Fruit fly (Drosophila melanogaster) whole organism, pupa: ENCODE measurements around the gene CG32808.

Source experiments
- CG12605 ChIP-seq: fragments of 200-800 bp; sonication (Bioruptor generic); IDR thresholded peaks from 2 replicates; pipeline ENCODE4 v1.3.6; 2022; ENCODE audit warnings: missing biosample characterization, missing genetic modification characterization
- CG13204 ChIP-seq: fragments of 200-800 bp; sonication (Bioruptor generic); optimal IDR thresholded peaks from 2 replicates; lab custom pipeline; 2018; ENCODE audit warnings: missing biosample characterization, mild to moderate bottlenecking, missing genetic modification characterization, moderate library complexity
- CG17806 ChIP-seq: fragments of 200-800 bp; sonication (Bioruptor generic); optimal IDR thresholded peaks from 2 replicates; lab custom pipeline; 2018; ENCODE audit warnings: missing biosample characterization, mild to moderate bottlenecking, missing genetic modification characterization, moderate library complexity
- CG32121 ChIP-seq: fragments of 200-800 bp; sonication (Bioruptor generic); IDR thresholded peaks from 2 replicates; pipeline ENCODE4 v1.3.6; 2022; ENCODE audit warnings: missing biosample characterization, missing genetic modification characterization
- CG34367 ChIP-seq: fragments of 200-800 bp; sonication (Bioruptor generic); optimal IDR thresholded peaks from 2 replicates; lab custom pipeline; 2018; ENCODE audit warnings: missing biosample characterization, mild to moderate bottlenecking, missing genetic modification characterization
- CG8159 ChIP-seq: fragments of 200-800 bp; sonication (Bioruptor generic); optimal IDR thresholded peaks from 3 replicates; lab custom pipeline; 2018; ENCODE audit warnings: missing biosample characterization, mild to moderate bottlenecking, missing genetic modification characterization, moderate library complexity
- CG8301 ChIP-seq: fragments of 200-800 bp; sonication (Bioruptor generic); optimal IDR thresholded peaks from 2 replicates; lab custom pipeline; 2018; ENCODE audit warnings: missing biosample characterization, mild to moderate bottlenecking, missing genetic modification characterization
- CG9948 ChIP-seq: fragments of 200-800 bp; sonication (Bioruptor generic); optimal IDR thresholded peaks from 2 replicates; lab custom pipeline; 2018; ENCODE audit warnings: missing biosample characterization, mild to moderate bottlenecking, missing genetic modification characterization, moderate library complexity
- Ets98B ChIP-seq: fragments of 200-800 bp; sonication (Bioruptor generic); IDR thresholded peaks from 2 replicates; pipeline ENCODE4 v1.3.6; 2022; ENCODE audit warnings: missing biosample characterization, missing genetic modification characterization
- Pif1B ChIP-seq: fragments of 200-800 bp; sonication (Bioruptor generic); optimal IDR thresholded peaks from 3 replicates; lab custom pipeline; 2016; ENCODE audit warnings: missing biosample characterization, missing genetic modification characterization
- fd96Ca ChIP-seq: fragments of 200-800 bp; sonication (Bioruptor generic); IDR thresholded peaks from 3 replicates; pipeline ENCODE4 v1.3.6; 2022; ENCODE audit warnings: missing biosample characterization, missing genetic modification characterization
- gl ChIP-seq: fragments of 200-800 bp; sonication (Bioruptor generic); optimal IDR thresholded peaks from 2 replicates; lab custom pipeline; 2018; ENCODE audit warnings: missing biosample characterization, mild to moderate bottlenecking, missing genetic modification characterization

DNA sequence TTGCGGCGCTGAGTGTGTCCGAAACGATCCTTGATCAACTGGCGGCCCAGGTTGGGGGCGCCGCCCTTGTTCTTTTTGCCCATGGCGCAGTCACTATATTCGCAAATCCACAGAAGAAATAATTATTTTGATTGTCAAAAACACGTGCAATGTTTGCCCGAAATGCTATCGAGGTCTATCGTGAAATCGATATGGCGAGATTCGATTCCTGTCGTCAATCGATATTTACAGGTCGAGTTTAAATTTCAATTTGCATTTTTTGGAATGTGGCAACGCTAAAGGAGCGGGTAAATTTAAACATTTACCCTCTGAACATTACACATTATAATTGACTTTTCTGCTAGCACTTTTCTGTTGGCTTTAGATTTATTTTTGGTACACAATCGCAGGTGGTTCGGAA is 5.6 kb downstream of the CG32808 start, which contains the start of gene Ns3:
- TF ChIP-seq gl (tag; lab: Kevin White, UChicago) (no peak), CG17806 (tag; lab: Kevin White, UChicago) (no peak), CG8301 (tag; lab: Kevin White, UChicago) (no peak), Ets98B (GFP tag; lab: Robert Waterston, UW) (no peak), CG32121 (GFP tag; lab: Robert Waterston, UW) (no peak), fd96Ca (GFP tag; lab: Robert Waterston, UW) (no peak), CG34367 (tag; lab: Kevin White, UChicago) (no peak), CG8159 (tag; lab: Kevin White, UChicago) (no peak), CG13204 (no peak), Pif1B (no peak), CG9948 (tag; lab: Kevin White, UChicago) (no peak), CG12605 (GFP tag; lab: Robert Waterston, UW) (no peak)
